Fruit fly (Drosophila melanogaster) whole organism, embryonic: ENCODE measurements around the gene AspRS-m.

Experiments
- CG10431 ChIP-seq: fragments of 200-800 bp; sonication (Bioruptor generic); optimal IDR thresholded peaks from 3 replicates; lab custom pipeline; 2018; ENCODE audit warnings: missing biosample characterization, mild to moderate bottlenecking, missing genetic modification characterization
- CG11456 ChIP-seq: fragments of 200-800 bp; sonication (Bioruptor generic); IDR thresholded peaks from 3 replicates; pipeline ENCODE4 v1.3.6; 2022; ENCODE audit warnings: missing biosample characterization, missing genetic modification characterization
- CG12219 ChIP-seq: fragments of 200-800 bp; sonication (Bioruptor generic); optimal IDR thresholded peaks from 3 replicates; lab custom pipeline; 2018; ENCODE audit warnings: missing biosample characterization, mild to moderate bottlenecking, missing genetic modification characterization
- CG12769 ChIP-seq: fragments of 200-800 bp; sonication (Bioruptor generic); optimal IDR thresholded peaks from 2 replicates; lab custom pipeline; 2019; ENCODE audit warnings: missing biosample characterization, mild to moderate bottlenecking, missing genetic modification characterization, moderate library complexity
- CG18619 ChIP-seq: fragments of 200-800 bp; sonication (Bioruptor generic); optimal IDR thresholded peaks from 3 replicates; lab custom pipeline; 2017; ENCODE audit warnings: missing biosample characterization, mild to moderate bottlenecking, missing genetic modification characterization
- CG31365 ChIP-seq: fragments of 200-800 bp; sonication (Bioruptor generic); optimal IDR thresholded peaks from 2 replicates; lab custom pipeline; 2018; ENCODE audit warnings: missing biosample characterization, mild to moderate bottlenecking, missing genetic modification characterization
- CG31441 ChIP-seq: fragments of 200-800 bp; sonication (Bioruptor generic); IDR thresholded peaks from 2 replicates; pipeline ENCODE4 v1.3.6; 2022; ENCODE audit warnings: missing biosample characterization, missing genetic modification characterization
- CG3163 ChIP-seq: fragments of 200-800 bp; sonication (Bioruptor generic); optimal IDR thresholded peaks from 3 replicates; lab custom pipeline; 2016; ENCODE audit warnings: missing biosample characterization, missing genetic modification characterization
- CG4282 ChIP-seq: fragments of 200-800 bp; sonication (Bioruptor generic); optimal IDR thresholded peaks from 2 replicates; lab custom pipeline; 2016; ENCODE audit warnings: missing biosample characterization, missing genetic modification characterization
- CG7372 ChIP-seq: fragments of 200-800 bp; sonication (Bioruptor generic); IDR thresholded peaks from 2 replicates; pipeline ENCODE4 v1.3.6; 2022; ENCODE audit warnings: missing biosample characterization, missing genetic modification characterization
- CG7963 ChIP-seq: fragments of 200-800 bp; sonication (Bioruptor generic); IDR thresholded peaks from 3 replicates; pipeline ENCODE4 v1.3.6; 2022; ENCODE audit warnings: missing biosample characterization, missing genetic modification characterization; ENCODE audit not compliant: partially characterized antibody
- CG8290 ChIP-seq, 3 experiments: fragments of 200-800 bp; sonication (Bioruptor generic); optimal IDR thresholded peaks; 2 replicates each; lab custom pipeline; 2016 to 2019; ENCODE audit warnings: missing biosample characterization in 3 of 3, missing genetic modification characterization in 3 of 3, mild to moderate bottlenecking in 2 of 3, moderate library complexity in 1 of 3
- Dbx ChIP-seq: fragments of 200-800 bp; sonication (Bioruptor generic); IDR thresholded peaks from 3 replicates; pipeline ENCODE4 v1.3.6; 2022; ENCODE audit warnings: missing biosample characterization, missing genetic modification characterization
- Dp ChIP-seq: fragments of 200-800 bp; sonication (Bioruptor generic); optimal IDR thresholded peaks from 2 replicates; lab custom pipeline; 2018; ENCODE audit warnings: missing biosample characterization, mild to moderate bottlenecking, missing genetic modification characterization, moderate library complexity
- Hr39 ChIP-seq: fragments of >200 bp; optimal IDR thresholded peaks from 2 replicates; lab custom pipeline; 2017
- Hr78 ChIP-seq, 2 experiments: fragments of 200-800 bp in 1 of 2; fragments of >200 bp in 1 of 2; sonication (Bioruptor generic) in 1 of 2; optimal IDR thresholded peaks; 2 replicates each; lab custom pipeline; 2017 to 2019; ENCODE audit warnings: missing biosample characterization in 2 of 2, missing genetic modification characterization in 2 of 2, mild to moderate bottlenecking in 1 of 2, moderate library complexity in 1 of 2
- Jarid2 ChIP-seq: fragments of 200-800 bp; sonication (Bioruptor generic); optimal IDR thresholded peaks from 3 replicates; lab custom pipeline; 2017; ENCODE audit warnings: mild to moderate bottlenecking, missing biosample characterization, missing genetic modification reagents, missing genetic modification characterization
- Mad ChIP-seq: fragments of 200-800 bp; sonication (Bioruptor generic); optimal IDR thresholded peaks from 2 replicates; lab custom pipeline; 2016; ENCODE audit warnings: missing biosample characterization, missing genetic modification characterization
- Med ChIP-seq: fragments of 200-800 bp; sonication (Bioruptor generic); peaks from one replicate; lab custom pipeline; 2016; ENCODE audit warnings: missing biosample characterization, missing genetic modification characterization, mild to moderate bottlenecking, inconsistent platforms, moderate library complexity
- Oaz ChIP-seq: fragments of 200-800 bp; sonication (Bioruptor generic); IDR thresholded peaks from 2 replicates; pipeline ENCODE4 v1.3.6; 2022; ENCODE audit warnings: missing biosample characterization, missing genetic modification characterization
- Sox100B ChIP-seq: fragments of 200-800 bp; sonication (Bioruptor generic); optimal IDR thresholded peaks from 3 replicates; lab custom pipeline; 2018; ENCODE audit warnings: missing biosample characterization, mild to moderate bottlenecking, missing genetic modification characterization
- Trl ChIP-seq, 3 experiments: fragments of >200 bp in 2 of 3; fragments of 200-800 bp in 1 of 3; sonication (Bioruptor generic) in 1 of 3; optimal IDR thresholded peaks; 2 replicates in 1 of 3; 3 replicates in 2 of 3; lab custom pipeline; 2016 to 2017; ENCODE audit warnings: missing biosample characterization in 1 of 3, missing genetic modification characterization in 1 of 3
- YL-1 ChIP-seq: fragments of 200-800 bp; sonication (Bioruptor generic); optimal IDR thresholded peaks from 3 replicates; lab custom pipeline; 2017; ENCODE audit warnings: missing biosample characterization, mild to moderate bottlenecking, missing genetic modification characterization
- chinmo ChIP-seq: fragments of 200-800 bp; sonication (Bioruptor generic); IDR thresholded peaks from 4 replicates; pipeline ENCODE4 v1.3.6; 2022; ENCODE audit warnings: missing biosample characterization, missing genetic modification characterization; ENCODE audit not compliant: partially characterized antibody
- corto ChIP-seq: fragments of 200-800 bp; sonication (Bioruptor generic); optimal IDR thresholded peaks from 2 replicates; lab custom pipeline; 2016; ENCODE audit warnings: missing biosample characterization, mild to moderate bottlenecking, missing genetic modification characterization, moderate library complexity
- ewg ChIP-seq: fragments of 200-800 bp; sonication (Bioruptor generic); optimal IDR thresholded peaks from 3 replicates; lab custom pipeline; 2017; ENCODE audit warnings: mild to moderate bottlenecking, missing biosample characterization, missing genetic modification reagents, missing genetic modification characterization
- exex ChIP-seq: fragments of 200-800 bp; sonication (Bioruptor generic); optimal IDR thresholded peaks from 4 replicates; lab custom pipeline; 2018; ENCODE audit warnings: missing biosample characterization, mild to moderate bottlenecking, missing genetic modification characterization, moderate library complexity
- ham ChIP-seq: fragments of 200-800 bp; sonication (Bioruptor generic); IDR thresholded peaks from 2 replicates; pipeline ENCODE4 v1.3.6; 2022; ENCODE audit warnings: missing biosample characterization, missing genetic modification characterization
- hbn ChIP-seq: fragments of 200-800 bp; sonication (Bioruptor generic); IDR thresholded peaks from 2 replicates; pipeline ENCODE4 v1.3.6; 2022; ENCODE audit warnings: missing biosample characterization, missing genetic modification characterization; ENCODE audit not compliant: partially characterized antibody
- inv ChIP-seq: fragments of 200-800 bp; sonication (Bioruptor generic); IDR thresholded peaks from 2 replicates; pipeline ENCODE4 v1.3.6; 2022; ENCODE audit warnings: missing biosample characterization, missing genetic modification characterization; ENCODE audit not compliant: partially characterized antibody
- ken ChIP-seq: fragments of 200-800 bp; sonication (Bioruptor generic); IDR thresholded peaks from 3 replicates; pipeline ENCODE4 v1.3.6; 2022; ENCODE audit warnings: missing biosample characterization, missing genetic modification characterization
- lab ChIP-seq: fragments of 200-800 bp; sonication (Bioruptor generic); optimal IDR thresholded peaks from 3 replicates; lab custom pipeline; 2017; ENCODE audit warnings: missing biosample characterization, missing genetic modification characterization, mild to moderate bottlenecking, moderate library complexity, missing genetic modification reagents
- mirr ChIP-seq: fragments of 200-800 bp; sonication (Bioruptor generic); optimal IDR thresholded peaks from 3 replicates; lab custom pipeline; 2018; ENCODE audit warnings: missing biosample characterization, mild to moderate bottlenecking, missing genetic modification characterization
- ranshi ChIP-seq: fragments of 200-800 bp; sonication (Bioruptor generic); IDR thresholded peaks from 2 replicates; pipeline ENCODE4 v1.3.6; 2022; ENCODE audit warnings: missing biosample characterization, missing genetic modification characterization
- scrt ChIP-seq: fragments of 200-800 bp; sonication (Bioruptor generic); optimal IDR thresholded peaks from 2 replicates; lab custom pipeline; 2018; ENCODE audit warnings: missing biosample characterization, mild to moderate bottlenecking, missing genetic modification characterization, moderate library complexity
- stwl ChIP-seq: fragments of 200-800 bp; sonication (Bioruptor generic); optimal IDR thresholded peaks from 3 replicates; lab custom pipeline; 2018; ENCODE audit warnings: missing biosample characterization, mild to moderate bottlenecking, missing genetic modification characterization, moderate library complexity
- sug ChIP-seq: fragments of 200-800 bp; optimal IDR thresholded peaks from 2 replicates; lab custom pipeline; 2019; ENCODE audit warnings: missing biosample characterization, mild to moderate bottlenecking, missing genetic modification characterization, moderate library complexity
- tio ChIP-seq: fragments of 200-800 bp; sonication (Bioruptor generic); optimal IDR thresholded peaks from 2 replicates; lab custom pipeline; 2017; ENCODE audit warnings: missing biosample characterization, missing genetic modification characterization, inconsistent platforms
- toy ChIP-seq: fragments of 200-800 bp; sonication (Bioruptor generic); IDR thresholded peaks from 2 replicates; pipeline ENCODE4 v1.3.6; 2022; ENCODE audit warnings: missing biosample characterization, missing genetic modification characterization
- zf30C ChIP-seq: fragments of 200-800 bp; sonication (Bioruptor generic); optimal IDR thresholded peaks from 3 replicates; lab custom pipeline; 2018; ENCODE audit warnings: missing biosample characterization, mild to moderate bottlenecking, missing genetic modification characterization

The AspRS-m gene

dm6 chr2L:16793970-16794369, 32.9 kb upstream of the AspRS-m start, which contains the start of gene Ugt37C2:
Gene Ugt37C2 (plus strand): TSS chr2L:16794211.
- 0 out of 3 replicates have a peak, but pooled peaks have one; percentile 20 for TF ChIP-seq CG11456 (GFP tag; lab: Robert Waterston, UW)
- no peak for TF ChIP-seq tio
- TF ChIP-seq Jarid2 (GFP tag; lab: Kevin White, UChicago), result peak; percentile 80
- no peak for TF ChIP-seq CG31441 (GFP tag; lab: Robert Waterston, UW)
- TF ChIP-seq exex (tag; lab: Kevin White, UChicago), result peak; percentile 11
- no peak for TF ChIP-seq CG31365 (tag; lab: Kevin White, UChicago)
- TF ChIP-seq Mad (GFP tag; lab: Kevin White, UChicago), result no peak
- no peak for TF ChIP-seq ewg
- TF ChIP-seq chinmo (GFP tag; lab: Robert Waterston, UW), result 0 out of 4 replicates have a peak, but pooled peaks have one; percentile 30
- TF ChIP-seq CG7372 (GFP tag; lab: Robert Waterston, UW), result no peak
- no peak for TF ChIP-seq scrt (GFP tag; lab: Kevin White, UChicago)
- no peak for TF ChIP-seq CG8290 (GFP tag; optimal IDR thresholded peaks at IDR 0.05; lab: Kevin White, UChicago)
- peak in 1 of 2 experiments; percentile 12 for TF ChIP-seq CG8290 (tag; optimal IDR thresholded peaks at IDR 0.05; lab: Kevin White, UChicago)
- no peak for TF ChIP-seq CG18619 (GFP tag; lab: Kevin White, UChicago)
- TF ChIP-seq CG7963, result 0 out of 3 replicates have a peak, but pooled peaks have one; percentile 15
- TF ChIP-seq sug (tag; lab: Kevin White, UChicago), result peak; percentile 16
- TF ChIP-seq ranshi (GFP tag; lab: Robert Waterston, UW), result 0 out of 2 replicates have a peak, but pooled peaks have one; percentile 14
- 0 out of 3 replicates have a peak, but pooled peaks have one; percentile 3 for TF ChIP-seq ken (GFP tag; lab: Robert Waterston, UW)
- TF ChIP-seq toy (GFP tag; lab: Robert Waterston, UW), result no peak
- peak; percentile 54 for TF ChIP-seq Med (GFP tag; lab: Kevin White, UChicago)
- no peak for TF ChIP-seq inv (GFP tag; lab: Robert Waterston, UW)
- peak; percentile 27 for TF ChIP-seq lab (GFP tag; lab: Kevin White, UChicago)
- TF ChIP-seq CG12769 (tag; lab: Kevin White, UChicago), result peak; percentile 40
- TF ChIP-seq CG3163, result peak; percentile 94
- TF ChIP-seq Hr39 (lab: Kevin White, UChicago), result no peak
- TF ChIP-seq Dbx (GFP tag; lab: Robert Waterston, UW), result 0 out of 3 replicates have a peak, but pooled peaks have one; percentile 23
- TF ChIP-seq zf30C (GFP tag; lab: Kevin White, UChicago), result no peak
- no peak for TF ChIP-seq Oaz
- no peak for TF ChIP-seq Sox100B (GFP tag; lab: Kevin White, UChicago)
- no peak for TF ChIP-seq ham (GFP tag; lab: Robert Waterston, UW)
- no peak for TF ChIP-seq CG10431 (GFP tag; lab: Kevin White, UChicago)
- no peak for TF ChIP-seq Dp
- peak; percentile 18 for TF ChIP-seq mirr
- TF ChIP-seq Trl (optimal IDR thresholded peaks at IDR 0.05; lab: Kevin White, UChicago), result peak; percentile 58 to 61
- no peak for TF ChIP-seq Trl (GFP tag; optimal IDR thresholded peaks at IDR 0.05; lab: Kevin White, UChicago)
- no peak for TF ChIP-seq corto
- no peak for TF ChIP-seq CG12219 (GFP tag; lab: Kevin White, UChicago)
- TF ChIP-seq hbn (GFP tag; lab: Robert Waterston, UW), result 0 out of 2 replicates have a peak, but pooled peaks have one; percentile 28
- no peak for TF ChIP-seq CG4282 (GFP tag; lab: Kevin White, UChicago)
- TF ChIP-seq stwl (tag; lab: Kevin White, UChicago), result no peak
- no peak for TF ChIP-seq YL-1 (GFP tag; lab: Kevin White, UChicago)
- no peak for TF ChIP-seq Hr78 (GFP tag; optimal IDR thresholded peaks at IDR 0.05; lab: Kevin White, UChicago)
- TF ChIP-seq, all 482 proteins: peak for 17
